Worm (Caenorhabditis elegans) whole organism, L1 larva: ENCODE data around the gene mlc-2.

Experiments
- jun-1 ChIP-seq: fragments of 150-350 bp; optimal IDR thresholded peaks from 2 replicates; lab custom pipeline; 2014; ENCODE audit warnings: missing biosample characterization, missing genetic modification reagents, missing genetic modification characterization
- lin-39 ChIP-seq: fragments of 150-350 bp; optimal IDR thresholded peaks from 2 replicates; lab custom pipeline; 2014; ENCODE audit warnings: missing biosample characterization, missing genetic modification reagents, missing genetic modification characterization
- mab-9 ChIP-seq: fragments of 200-800 bp; sonication (Bioruptor generic); IDR thresholded peaks from 2 replicates; pipeline ENCODE4 v1.3.6; 2022; ENCODE audit warnings: missing genetic modification reagents, missing genetic modification characterization, missing compliant biosample characterization
- xbp-1 ChIP-seq: sonication (generic microtip); optimal IDR thresholded peaks from 2 replicates; lab custom pipeline; 2016; ENCODE audit warnings: missing genetic modification characterization, missing compliant biosample characterization

DNA sequence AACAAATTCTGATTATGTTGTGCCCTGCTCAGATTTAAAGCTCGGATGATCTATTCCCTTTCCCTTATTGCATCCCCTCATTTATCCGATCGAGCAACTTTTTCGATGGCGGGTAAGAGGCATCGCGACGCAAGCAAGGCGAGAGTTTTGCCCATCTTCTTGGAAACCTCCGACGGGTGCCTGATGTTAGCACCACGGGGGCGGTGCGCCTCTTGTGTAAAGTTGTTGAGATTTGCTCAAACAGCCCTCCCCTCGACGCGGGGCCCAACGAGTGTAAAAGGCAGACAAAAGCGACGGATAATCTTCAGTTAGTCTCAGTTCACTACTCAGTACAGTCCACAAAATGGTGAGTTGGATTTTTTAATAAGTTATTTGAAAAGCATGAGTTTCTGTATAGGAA lies 2.5 kb upstream of the mlc-2 start, which contains the start of gene mlc-1:
- TF ChIP-seq lin-39 (tag; lab: Kevin White, UChicago) (no peak), jun-1 (no peak), mab-9 (GFP tag; lab: Robert Waterston, UW) (no peak), xbp-1 (no peak)
